Worm (Caenorhabditis elegans) whole organism, mixed stage, embryonic: ENCODE data around the gene srw-57.

Source experiments
- bed-3 ChIP-seq: fragments of 200-800 bp; sonication (Bioruptor generic); optimal IDR thresholded peaks from 3 replicates; lab custom pipeline; 2018; ENCODE audit warnings: mild to moderate bottlenecking, missing genetic modification characterization, moderate library complexity, missing compliant biosample characterization
- hlh-1 ChIP-seq: fragments of 150-350 bp; optimal IDR thresholded peaks from 2 replicates; lab custom pipeline; 2014; ENCODE audit warnings: missing biosample characterization, missing genetic modification reagents, missing genetic modification characterization
- nhr-12 ChIP-seq: fragments of 150-350 bp; optimal IDR thresholded peaks from 2 replicates; lab custom pipeline; 2014; ENCODE audit warnings: missing biosample characterization, missing genetic modification characterization
- nhr-237 ChIP-seq: fragments of 150-350 bp; optimal IDR thresholded peaks from 2 replicates; lab custom pipeline; 2014; ENCODE audit warnings: missing biosample characterization, missing genetic modification characterization
- pha-4 ChIP-seq: fragments of 150-350 bp; optimal IDR thresholded peaks from 2 replicates; lab custom pipeline; 2018; ENCODE audit warnings: missing biosample characterization, missing genetic modification reagents, missing genetic modification characterization
- snpc-4 ChIP-seq: fragments of 150-350 bp; optimal IDR thresholded peaks from 2 replicates; lab custom pipeline; 2014; ENCODE audit warnings: missing biosample characterization, missing genetic modification characterization
- tbx-8 ChIP-seq: fragments of 200-800 bp; sonication (Bioruptor generic); optimal IDR thresholded peaks from 2 replicates; lab custom pipeline; 2018; ENCODE audit warnings: mild to moderate bottlenecking, missing genetic modification characterization, moderate library complexity, missing compliant biosample characterization
- unc-62 ChIP-seq: fragments of 150-350 bp; optimal IDR thresholded peaks from 2 replicates; lab custom pipeline; 2014; ENCODE audit warnings: missing biosample characterization, missing genetic modification reagents, missing genetic modification characterization

ce11 chrV:15969653-15970052 lies 14.8 kb upstream of the srw-57 start, which contains the start of gene F36G9.7:
- TF ChIP-seq tbx-8 (GFP tag; lab: Kevin White, UChicago) (no peak), snpc-4 (tag; lab: Kevin White, UChicago) (no peak), pha-4 (tag; lab: Kevin White, UChicago) (no peak), hlh-1 (tag; lab: Kevin White, UChicago) (no peak), unc-62 (GFP tag; lab: Kevin White, UChicago) (no peak), bed-3 (GFP tag; lab: Kevin White, UChicago) (no peak), nhr-12 (no peak), nhr-237 (tag; lab: Kevin White, UChicago) (no peak)
